Worm (Caenorhabditis elegans): Measurements from ENCODE around the gene ZK757.10.

- TF ChIP-seq hnd-1 (tag; optimal IDR thresholded peaks at IDR 0.05) = no peak
- no peak for TF ChIP-seq ama-1 (optimal IDR thresholded peaks at IDR 0.05)
- TF ChIP-seq ceh-13 (GFP tag; optimal IDR thresholded peaks at IDR 0.05) = no peak
- TF ChIP-seq tbx-11 (GFP tag; IDR thresholded peaks at IDR 0.05) = no peak
- no peak for TF ChIP-seq B0310.2 (tag; optimal IDR thresholded peaks at IDR 0.05)
- no peak for TF ChIP-seq scrt-1 (GFP tag; IDR thresholded peaks at IDR 0.05)
- no peak for TF ChIP-seq ets-7 (tag; optimal IDR thresholded peaks at IDR 0.05)
- no peak for TF ChIP-seq pes-1 (GFP tag; IDR thresholded peaks at IDR 0.05)
Measured at ce11 chrIII:9854960-9855359, 22.1 kb upstream of the ZK757.10 start.
